Worm (Caenorhabditis elegans): ENCODE measurements around the gene ZK662.6.
A peak's percentile ranks its signal among the peaks of the same experiment; 100 is the strongest.

Gene ZK662.6

ce11 chrX:15725566-15726173, 7.2 kb downstream of the ZK662.6 start, which contains the start of gene lin-15B:
Gene lin-15B, plus strand, starts transcription at chrX:15726123.
- TF ChIP-seq lin-54 (GFP tag; optimal IDR thresholded peaks at IDR 0.05) (no peak), F52B5.7 (tag; optimal IDR thresholded peaks at IDR 0.05) (no peak), tlf-1 (GFP tag; optimal IDR thresholded peaks at IDR 0.05) (no peak), F39B2.1 (GFP tag; IDR thresholded peaks at IDR 0.05) (no peak), bed-1 (GFP tag; IDR thresholded peaks at IDR 0.05) (0 out of 2 replicates have a peak, but pooled peaks have one; percentile 10), hmg-1.2 (GFP tag; IDR thresholded peaks at IDR 0.05) (peak; percentile 29; the same call in 1 of the 2 replicates), let-526 (GFP tag; IDR thresholded peaks at IDR 0.05) (no peak), B0019.2 (GFP tag; conservative IDR thresholded peaks at IDR 0.05) (no peak), attf-3 (GFP tag; conservative IDR thresholded peaks at IDR 0.05) (no peak), die-1 (tag; optimal IDR thresholded peaks at IDR 0.05) (no peak)

DNA sequence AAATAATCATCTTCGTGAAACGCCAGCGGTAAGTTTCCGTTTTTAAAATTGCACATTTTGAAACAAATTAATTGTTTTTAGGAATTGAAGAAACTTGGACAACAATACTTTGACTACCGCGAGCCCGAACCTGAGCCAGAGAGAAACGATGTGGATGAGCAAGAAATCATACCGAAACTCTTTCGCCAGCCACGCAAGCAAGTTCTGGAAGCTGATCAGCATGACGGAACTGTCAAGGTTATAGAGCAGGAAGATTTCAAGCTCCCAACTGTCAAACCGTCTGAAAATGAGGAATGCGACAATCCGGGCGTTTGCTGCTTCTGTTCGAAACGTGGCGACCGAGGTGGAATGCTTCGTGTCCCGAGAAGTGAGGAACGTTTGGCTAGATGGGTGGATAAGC, 11.9 kb downstream of the ZK662.6 start:
- TF ChIP-seq lsl-1 (GFP tag; optimal IDR thresholded peaks at IDR 0.05) (no peak), F57C9.4 (tag; optimal IDR thresholded peaks at IDR 0.05) (no peak), ceh-27 (GFP tag; optimal IDR thresholded peaks at IDR 0.05) (no peak), lin-40 (tag; optimal IDR thresholded peaks at IDR 0.05) (no peak), aptf-3 (GFP tag; IDR thresholded peaks at IDR 0.05) (no peak), atf-7 (tag; optimal IDR thresholded peaks at IDR 0.05) (no peak), nfya-2 (GFP tag; IDR thresholded peaks at IDR 0.05) (no peak), ets-4 (GFP tag; optimal IDR thresholded peaks at IDR 0.05) (no peak), tbx-9 (tag; optimal IDR thresholded peaks at IDR 0.05; ENCODE audit: borderline replicate concordance) (no peak), rcor-1 (GFP tag; IDR thresholded peaks at IDR 0.05) (no peak), ztf-18 (tag; optimal IDR thresholded peaks at IDR 0.05) (no peak), nhr-179 (tag; optimal IDR thresholded peaks at IDR 0.05) (no peak)

DNA sequence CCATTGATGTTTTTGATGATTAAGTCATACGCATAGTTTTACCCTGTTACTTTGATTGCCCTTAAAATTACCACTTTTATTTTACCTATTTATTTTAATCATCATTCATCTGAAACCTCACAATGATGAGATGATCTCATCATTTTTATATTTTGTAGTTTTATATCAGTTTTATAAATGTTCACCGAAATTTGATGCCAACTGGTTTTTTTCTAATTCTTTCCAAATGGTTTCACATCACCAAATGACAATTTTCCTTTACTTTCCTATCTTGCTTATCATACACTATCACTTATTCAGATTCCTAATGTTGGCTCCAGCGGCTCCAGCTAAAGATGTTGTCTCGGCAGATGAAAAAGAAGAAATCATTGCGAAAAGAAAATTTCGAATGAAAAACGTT, 13.2 kb downstream of the ZK662.6 start, which contains the start of gene lin-15A:
lin-15A (plus strand) TSS at position 301 of the 400 bp plus-strand sequence.
- TF ChIP-seq mes-4 (tag; optimal IDR thresholded peaks at IDR 0.05) (no peak), ceh-27 (GFP tag; optimal IDR thresholded peaks at IDR 0.05) (no peak), lsy-27 (tag; optimal IDR thresholded peaks at IDR 0.05; ENCODE audit: borderline replicate concordance, insufficient read depth) (no peak), aptf-2 (GFP tag; conservative IDR thresholded peaks at IDR 0.05) (no peak), ztf-28 (GFP tag; IDR thresholded peaks at IDR 0.05) (no peak), rcor-1 (GFP tag; IDR thresholded peaks at IDR 0.05) (no peak), athp-1 (tag; optimal IDR thresholded peaks at IDR 0.05) (no peak), K12H6.12 (tag; optimal IDR thresholded peaks at IDR 0.05) (no peak), nhr-179 (tag; optimal IDR thresholded peaks at IDR 0.05) (no peak), ztf-18 (tag; optimal IDR thresholded peaks at IDR 0.05) (no peak), C06A6.2 (GFP tag; conservative IDR thresholded peaks at IDR 0.05) (no peak), ztf-6 (GFP tag; IDR thresholded peaks at IDR 0.05) (no peak), ZK185.1 (tag; optimal IDR thresholded peaks at IDR 0.05; ENCODE audit: poor library complexity, severe bottlenecking) (no peak), F57A8.1 (GFP tag; optimal IDR thresholded peaks at IDR 0.05) (no peak)

ce11 chrX:15736419-15736818, 18.0 kb downstream of the ZK662.6 start:
- TF ChIP-seq F49E8.2 (tag; optimal IDR thresholded peaks at IDR 0.05; ENCODE audit: insufficient read depth) (no peak), nhr-90 (tag; optimal IDR thresholded peaks at IDR 0.05) (no peak), die-1 (tag; optimal IDR thresholded peaks at IDR 0.05) (no peak), F52B5.7 (tag; optimal IDR thresholded peaks at IDR 0.05) (no peak), ceh-58 (GFP tag; IDR thresholded peaks at IDR 0.05) (no peak), snpc-4 (GFP tag; optimal IDR thresholded peaks at IDR 0.05) (no peak), snpc-4 (tag; optimal IDR thresholded peaks at IDR 0.05) (peak in 2 of 4 experiments; percentile 32 to 64), bed-1 (GFP tag; IDR thresholded peaks at IDR 0.05) (no peak), B0261.1 (tag; optimal IDR thresholded peaks at IDR 0.05) (peak; percentile 42), pbrm-1 (GFP tag; IDR thresholded peaks at IDR 0.05) (no peak), dpff-1 (tag; optimal IDR thresholded peaks at IDR 0.05) (no peak), hrde-1 (tag; optimal IDR thresholded peaks at IDR 0.05; ENCODE audit: borderline replicate concordance) (no peak), F33H1.4 (GFP tag; IDR thresholded peaks at IDR 0.05) (no peak), sdz-38 (tag; optimal IDR thresholded peaks at IDR 0.05) (no peak), T07F8.4 (tag; optimal IDR thresholded peaks at IDR 0.05) (no peak), nhr-80 (tag; optimal IDR thresholded peaks at IDR 0.05) (peak; percentile 47)

All from whole organism, young adult.